Fruit fly (Drosophila melanogaster) whole organism, pupa: ENCODE measurements around the gene CG42266.
A peak's percentile ranks its signal among the peaks of the same experiment; 100 is the strongest.

ENCODE experiments used
- CG10348 ChIP-seq: fragments of 200-800 bp; sonication (Bioruptor generic); IDR thresholded peaks from 2 replicates; pipeline ENCODE4 v1.3.6; 2022; ENCODE audit warnings: missing biosample characterization, missing genetic modification characterization
- CG12605 ChIP-seq: fragments of 200-800 bp; sonication (Bioruptor generic); IDR thresholded peaks from 2 replicates; pipeline ENCODE4 v1.3.6; 2022; ENCODE audit warnings: missing biosample characterization, missing genetic modification characterization
- CG13204 ChIP-seq: fragments of 200-800 bp; sonication (Bioruptor generic); optimal IDR thresholded peaks from 2 replicates; lab custom pipeline; 2018; ENCODE audit warnings: missing biosample characterization, mild to moderate bottlenecking, missing genetic modification characterization, moderate library complexity
- CG14655 ChIP-seq: fragments of 200-800 bp; sonication (Bioruptor generic); optimal IDR thresholded peaks from 3 replicates; lab custom pipeline; 2017; ENCODE audit warnings: mild to moderate bottlenecking, missing biosample characterization, missing genetic modification reagents, missing genetic modification characterization
- CG15710 ChIP-seq: fragments of 200-800 bp; sonication (Bioruptor generic); optimal IDR thresholded peaks from 2 replicates; lab custom pipeline; 2018; ENCODE audit warnings: missing biosample characterization, mild to moderate bottlenecking, missing genetic modification characterization, moderate library complexity
- CG17806 ChIP-seq: fragments of 200-800 bp; sonication (Bioruptor generic); optimal IDR thresholded peaks from 2 replicates; lab custom pipeline; 2018; ENCODE audit warnings: missing biosample characterization, mild to moderate bottlenecking, missing genetic modification characterization, moderate library complexity
- CG32121 ChIP-seq: fragments of 200-800 bp; sonication (Bioruptor generic); IDR thresholded peaks from 2 replicates; pipeline ENCODE4 v1.3.6; 2022; ENCODE audit warnings: missing biosample characterization, missing genetic modification characterization
- CG34367 ChIP-seq: fragments of 200-800 bp; sonication (Bioruptor generic); optimal IDR thresholded peaks from 2 replicates; lab custom pipeline; 2018; ENCODE audit warnings: missing biosample characterization, mild to moderate bottlenecking, missing genetic modification characterization
- CG4496 ChIP-seq: fragments of 200-800 bp; sonication (Bioruptor generic); IDR thresholded peaks from 3 replicates; pipeline ENCODE4 v1.3.6; 2022; ENCODE audit warnings: missing biosample characterization, missing genetic modification characterization
- CG8159 ChIP-seq: fragments of 200-800 bp; sonication (Bioruptor generic); optimal IDR thresholded peaks from 3 replicates; lab custom pipeline; 2018; ENCODE audit warnings: missing biosample characterization, mild to moderate bottlenecking, missing genetic modification characterization, moderate library complexity
- CG8301 ChIP-seq: fragments of 200-800 bp; sonication (Bioruptor generic); optimal IDR thresholded peaks from 2 replicates; lab custom pipeline; 2018; ENCODE audit warnings: missing biosample characterization, mild to moderate bottlenecking, missing genetic modification characterization
- CG9948 ChIP-seq: fragments of 200-800 bp; sonication (Bioruptor generic); optimal IDR thresholded peaks from 2 replicates; lab custom pipeline; 2018; ENCODE audit warnings: missing biosample characterization, mild to moderate bottlenecking, missing genetic modification characterization, moderate library complexity
- D1 ChIP-seq: fragments of 200-800 bp; sonication (Bioruptor generic); optimal IDR thresholded peaks from 2 replicates; lab custom pipeline; 2018; ENCODE audit warnings: missing biosample characterization, mild to moderate bottlenecking, missing genetic modification characterization, moderate library complexity
- EcR ChIP-seq: fragments of 200-800 bp; sonication (Bioruptor generic); optimal IDR thresholded peaks from 3 replicates; lab custom pipeline; 2019; ENCODE audit warnings: missing biosample characterization, missing genetic modification characterization, mild to moderate bottlenecking, moderate library complexity, missing genetic modification reagents
- Ets98B ChIP-seq: fragments of 200-800 bp; sonication (Bioruptor generic); IDR thresholded peaks from 2 replicates; pipeline ENCODE4 v1.3.6; 2022; ENCODE audit warnings: missing biosample characterization, missing genetic modification characterization
- Pif1A ChIP-seq: fragments of 200-800 bp; sonication (Bioruptor generic); optimal IDR thresholded peaks from 3 replicates; lab custom pipeline; 2016; ENCODE audit warnings: missing biosample characterization, missing genetic modification characterization
- Pif1B ChIP-seq: fragments of 200-800 bp; sonication (Bioruptor generic); optimal IDR thresholded peaks from 3 replicates; lab custom pipeline; 2016; ENCODE audit warnings: missing biosample characterization, missing genetic modification characterization
- Snoo ChIP-seq: fragments of 200-800 bp; sonication (Bioruptor generic); optimal IDR thresholded peaks from 3 replicates; lab custom pipeline; 2017; ENCODE audit warnings: missing biosample characterization, mild to moderate bottlenecking, missing genetic modification characterization, inconsistent platforms
- fd96Ca ChIP-seq: fragments of 200-800 bp; sonication (Bioruptor generic); IDR thresholded peaks from 3 replicates; pipeline ENCODE4 v1.3.6; 2022; ENCODE audit warnings: missing biosample characterization, missing genetic modification characterization
- gl ChIP-seq: fragments of 200-800 bp; sonication (Bioruptor generic); optimal IDR thresholded peaks from 2 replicates; lab custom pipeline; 2018; ENCODE audit warnings: missing biosample characterization, mild to moderate bottlenecking, missing genetic modification characterization
- rn ChIP-seq: fragments of 200-800 bp; sonication (Bioruptor generic); IDR thresholded peaks from 2 replicates; pipeline ENCODE4 v1.3.6; 2022; ENCODE audit warnings: missing biosample characterization, missing genetic modification characterization

CG42266 gene

dm6 chr2L:16340268-16340667, at the start of gene CG42266:
TSS of gene CG42266 (minus strand) at chr2L:16340368.
- TF ChIP-seq CG15710 (tag; lab: Kevin White, UChicago): no peak
- TF ChIP-seq rn (GFP tag; lab: Robert Waterston, UW): no peak
- TF ChIP-seq CG32121 (GFP tag; lab: Robert Waterston, UW): no peak
- TF ChIP-seq CG12605 (GFP tag; lab: Robert Waterston, UW): no peak
- no peak for TF ChIP-seq gl (tag; lab: Kevin White, UChicago)
- TF ChIP-seq D1 (tag; lab: Kevin White, UChicago): no peak
- TF ChIP-seq Pif1B: no peak
- TF ChIP-seq CG8301: no peak
- no peak for TF ChIP-seq fd96Ca
- TF ChIP-seq CG4496 (GFP tag; lab: Robert Waterston, UW): no peak
- no peak for TF ChIP-seq CG8159
- TF ChIP-seq CG10348: no peak
- TF ChIP-seq CG9948: no peak
- TF ChIP-seq, all 21 proteins: peak for 0

- TF ChIP-seq CG4496 (GFP tag; lab: Robert Waterston, UW) (no peak), EcR (GFP tag; lab: Kevin White, UChicago) (no peak), CG14655 (GFP tag; lab: Kevin White, UChicago) (no peak), gl (tag; lab: Kevin White, UChicago) (no peak), CG34367 (tag; lab: Kevin White, UChicago) (no peak), CG8159 (no peak), Ets98B (GFP tag; lab: Robert Waterston, UW) (no peak), CG17806 (no peak), Pif1A (GFP tag; lab: Kevin White, UChicago) (no peak), CG10348 (no peak), CG8301 (no peak), CG12605 (GFP tag; lab: Robert Waterston, UW) (no peak), CG13204 (GFP tag; lab: Kevin White, UChicago) (no peak), Pif1B (no peak), CG32121 (GFP tag; lab: Robert Waterston, UW) (no peak), D1 (tag; lab: Kevin White, UChicago) (no peak), CG9948 (no peak), fd96Ca (no peak), rn (GFP tag; lab: Robert Waterston, UW) (no peak)
Measured at dm6 chr2L:16380973-16381372, 40.8 kb upstream of the CG42266 start.

dm6 chr2L:16374691-16375090, 34.5 kb upstream of the CG42266 start:
- TF ChIP-seq CG8159 (no peak), gl (tag; lab: Kevin White, UChicago) (no peak), Pif1B (no peak), CG10348 (no peak), CG9948 (no peak), fd96Ca (no peak), CG15710 (tag; lab: Kevin White, UChicago) (no peak), CG32121 (GFP tag; lab: Robert Waterston, UW) (no peak), CG4496 (GFP tag; lab: Robert Waterston, UW) (no peak), CG13204 (GFP tag; lab: Kevin White, UChicago) (no peak), CG17806 (no peak), CG8301 (no peak), CG12605 (GFP tag; lab: Robert Waterston, UW) (no peak)

dm6 chr2L:16365603-16366002, 25.4 kb upstream of the CG42266 start, which contains the start of gene jhamt:
TSS of gene jhamt (plus strand) at chr2L:16365903.
- TF ChIP-seq Ets98B (GFP tag; lab: Robert Waterston, UW) (no peak), CG32121 (GFP tag; lab: Robert Waterston, UW) (no peak), EcR (GFP tag; lab: Kevin White, UChicago) (no peak), Pif1B (no peak), D1 (tag; lab: Kevin White, UChicago) (no peak), CG12605 (GFP tag; lab: Robert Waterston, UW) (no peak), Pif1A (GFP tag; lab: Kevin White, UChicago) (no peak), CG34367 (tag; lab: Kevin White, UChicago) (no peak), CG13204 (GFP tag; lab: Kevin White, UChicago) (no peak), gl (tag; lab: Kevin White, UChicago) (no peak), rn (GFP tag; lab: Robert Waterston, UW) (no peak), CG10348 (no peak), Snoo (tag; lab: Kevin White, UChicago) (no peak), CG8301 (no peak), CG4496 (GFP tag; lab: Robert Waterston, UW) (no peak), fd96Ca (no peak), CG17806 (no peak), CG8159 (no peak), CG9948 (no peak)

dm6 chr2L:16357865-16358264, 17.7 kb upstream of the CG42266 start:
- no peak for TF ChIP-seq CG13204 (GFP tag; lab: Kevin White, UChicago)
- TF ChIP-seq CG15710 (tag; lab: Kevin White, UChicago): peak; percentile 34
- TF ChIP-seq D1 (tag; lab: Kevin White, UChicago): no peak
- peak; percentile 39 for TF ChIP-seq CG8159

- TF ChIP-seq CG13204 (GFP tag; lab: Kevin White, UChicago) (no peak), CG17806 (no peak), CG8159 (no peak), Snoo (tag; lab: Kevin White, UChicago) (no peak), CG34367 (tag; lab: Kevin White, UChicago) (no peak), CG14655 (GFP tag; lab: Kevin White, UChicago) (no peak)
Measured at dm6 chr2L:16356249-16357025, 16.3 kb upstream of the CG42266 start, which contains the start of gene CaBP1. TSS of gene CaBP1 (minus strand) at chr2L:16356735.
